Worm (Caenorhabditis elegans) whole organism, late embryonic: ENCODE measurements around the gene pho-1.

ENCODE experiments used
- C08G9.2 ChIP-seq: sonication (generic microtip); optimal IDR thresholded peaks from 2 replicates; lab custom pipeline; 2016; ENCODE audit warnings: mild to moderate bottlenecking, missing genetic modification characterization, moderate library complexity, missing compliant biosample characterization
- ama-1 ChIP-seq: fragments of 150-350 bp; optimal IDR thresholded peaks from 2 replicates; lab custom pipeline; 2014
- ceh-22 ChIP-seq: sonication (generic microtip); optimal IDR thresholded peaks from 2 replicates; lab custom pipeline; 2017; ENCODE audit warnings: missing biosample characterization, missing genetic modification characterization
- ceh-30 ChIP-seq: fragments of 150-350 bp; optimal IDR thresholded peaks from 2 replicates; lab custom pipeline; 2014; ENCODE audit warnings: missing biosample characterization, missing genetic modification characterization
- ceh-6 ChIP-seq: fragments of 200-800 bp; sonication (Bioruptor generic); optimal IDR thresholded peaks from 2 replicates; lab custom pipeline; 2018; ENCODE audit warnings: mild to moderate bottlenecking, missing genetic modification characterization, missing compliant biosample characterization
- ceh-9 ChIP-seq: sonication (generic microtip); optimal IDR thresholded peaks from 2 replicates; lab custom pipeline; 2016; ENCODE audit warnings: mild to moderate bottlenecking, missing genetic modification characterization, inconsistent platforms, missing compliant biosample characterization
- fkh-10 ChIP-seq: fragments of 150-350 bp; optimal IDR thresholded peaks from 2 replicates; lab custom pipeline; 2014; ENCODE audit warnings: missing biosample characterization, missing genetic modification reagents, missing genetic modification characterization
- hlh-13 ChIP-seq: fragments of 200-800 bp; sonication (Bioruptor generic); optimal IDR thresholded peaks from 2 replicates; lab custom pipeline; 2018; ENCODE audit warnings: mild to moderate bottlenecking, missing genetic modification characterization, missing compliant biosample characterization
- hlh-30 ChIP-seq: sonication (generic microtip); optimal IDR thresholded peaks from 2 replicates; lab custom pipeline; 2017; ENCODE audit warnings: antibody characterized with exemption, missing genetic modification characterization, missing compliant biosample characterization; ENCODE audit not compliant: insufficient read depth
- nhr-11 ChIP-seq: fragments of 150-350 bp; optimal IDR thresholded peaks from 2 replicates; lab custom pipeline; 2014; ENCODE audit warnings: missing biosample characterization, missing genetic modification characterization
- npax-4 ChIP-seq: sonication (generic microtip); optimal IDR thresholded peaks from 2 replicates; lab custom pipeline; 2016; ENCODE audit warnings: missing genetic modification characterization, missing compliant biosample characterization
- unc-42 ChIP-seq: sonication (generic microtip); optimal IDR thresholded peaks from 2 replicates; lab custom pipeline; 2016; ENCODE audit warnings: missing genotype, missing genetic modification characterization, missing compliant biosample characterization

- TF ChIP-seq ama-1 (lab: Kevin White, UChicago) (no peak), hlh-30 (no peak), fkh-10 (GFP tag; lab: Kevin White, UChicago) (no peak), hlh-13 (no peak), unc-42 (tag; lab: Kevin White, UChicago) (no peak), npax-4 (no peak), C08G9.2 (tag; lab: Kevin White, UChicago) (no peak), ceh-9 (tag; lab: Kevin White, UChicago) (no peak), ceh-6 (GFP tag; lab: Kevin White, UChicago) (no peak), ceh-22 (tag; lab: Kevin White, UChicago) (no peak), nhr-11 (tag; lab: Kevin White, UChicago) (no peak), ceh-30 (no peak)
Observed at ce11 chrII:5211970-5212369, 23.7 kb downstream of the pho-1 start, which contains the start of gene C34F11.2.
